Fruit fly (Drosophila melanogaster): ENCODE results near the gene fd3F.

The fd3F gene

DNA sequence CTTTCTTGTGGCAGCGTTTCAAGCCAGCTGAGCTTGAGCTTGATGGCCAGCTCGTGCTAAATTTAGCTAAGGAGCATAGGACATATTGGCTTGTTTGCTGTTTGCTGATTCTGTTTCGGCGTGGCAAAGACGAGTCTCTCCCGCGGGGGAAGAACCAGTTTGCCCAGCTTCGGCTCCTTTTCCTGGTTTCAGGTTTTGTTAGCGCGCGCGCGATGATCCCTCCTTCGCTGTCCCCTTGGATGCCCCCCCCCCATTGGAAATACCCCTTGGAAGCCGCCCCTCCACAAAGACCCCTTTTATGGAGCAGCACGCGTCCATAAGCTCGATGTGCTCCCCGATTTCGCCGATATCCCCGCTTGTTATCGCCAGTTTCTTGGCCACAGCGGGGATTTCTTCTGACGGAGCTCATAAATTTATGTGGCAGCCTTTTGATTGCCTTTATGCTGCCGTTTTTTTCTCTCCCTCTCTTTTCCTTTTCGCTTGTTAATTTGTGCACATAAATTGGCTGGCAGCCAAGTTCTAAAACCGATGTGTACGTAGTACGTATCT lies 31.1 kb downstream of the fd3F start:
- TF ChIP-seq CG6808 (GFP tag; optimal IDR thresholded peaks at IDR 0.05) (peak; percentile 32), achi (GFP tag; optimal IDR thresholded peaks at IDR 0.05) (no peak), Sox102F (GFP tag; optimal IDR thresholded peaks at IDR 0.05) (no peak), Gug (GFP tag; IDR thresholded peaks at IDR 0.05) (0 out of 2 replicates have a peak, but pooled peaks have one; percentile 8), CG6854 (GFP tag; optimal IDR thresholded peaks at IDR 0.05) (peak; percentile 93), ss (GFP tag; optimal IDR thresholded peaks at IDR 0.05) (peak; percentile 8 to 27), fd59A (GFP tag; optimal IDR thresholded peaks at IDR 0.05) (no peak), CG3919 (GFP tag; optimal IDR thresholded peaks at IDR 0.05) (no peak), esn (GFP tag; optimal IDR thresholded peaks at IDR 0.05) (no peak), Lpt (GFP tag; optimal IDR thresholded peaks at IDR 0.05) (peak; percentile 24)

DNA sequence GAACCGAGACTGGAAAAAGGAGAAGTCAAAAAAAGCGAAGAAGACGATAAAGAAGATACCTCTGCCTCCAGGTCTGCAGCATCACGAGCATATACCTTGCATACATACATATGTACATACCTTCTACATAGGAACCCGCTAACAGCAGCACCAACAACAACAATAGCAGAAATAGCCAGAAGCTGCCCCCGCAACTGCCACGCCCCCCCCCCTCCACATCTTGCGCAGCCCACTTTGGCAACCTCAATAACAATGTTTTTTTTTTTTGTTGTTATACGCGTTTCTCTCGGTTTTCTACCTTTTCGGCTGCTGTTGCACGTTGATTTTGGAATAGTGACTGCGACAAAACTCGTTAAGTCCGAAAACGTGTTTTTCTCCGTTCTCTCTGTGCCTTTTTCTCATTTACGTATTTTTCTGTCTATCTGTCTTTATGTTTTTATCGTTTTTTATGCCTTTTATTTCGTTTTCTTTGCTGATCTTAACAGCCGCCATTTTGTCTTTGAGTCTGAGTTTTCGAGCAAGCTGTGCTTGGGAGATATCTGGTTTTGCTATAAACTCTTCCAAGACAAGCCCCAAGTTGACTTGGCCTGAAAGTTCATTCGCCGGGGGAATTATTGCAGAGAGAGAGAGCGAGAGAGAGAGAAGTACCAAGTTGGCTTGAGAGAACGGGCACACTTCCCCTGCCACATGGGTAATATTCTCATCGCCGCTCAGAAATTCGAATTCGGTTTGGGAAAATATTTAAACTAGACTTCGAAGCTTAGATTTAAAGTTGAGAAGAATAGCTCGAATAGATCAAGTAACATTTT lies 33.0 kb downstream of the fd3F start:
- TF ChIP-seq Smox (GFP tag; optimal IDR thresholded peaks at IDR 0.05) (no peak), CG4318 (GFP tag; optimal IDR thresholded peaks at IDR 0.05) (no peak), OdsH (GFP tag; optimal IDR thresholded peaks at IDR 0.05) (no peak), spab (GFP tag; optimal IDR thresholded peaks at IDR 0.05) (peak; percentile 30), cyc (GFP tag; optimal IDR thresholded peaks at IDR 0.05) (no peak), CG11902 (GFP tag; optimal IDR thresholded peaks at IDR 0.05) (no peak), Blimp-1 (GFP tag; optimal IDR thresholded peaks at IDR 0.05) (no peak), CG6276 (GFP tag; optimal IDR thresholded peaks at IDR 0.05) (peak; percentile 53), net (GFP tag; optimal IDR thresholded peaks at IDR 0.05) (peak; percentile 16), pdm3 (GFP tag; optimal IDR thresholded peaks at IDR 0.05) (no peak), lz (GFP tag; optimal IDR thresholded peaks at IDR 0.05) (no peak), Eip75B (GFP tag; optimal IDR thresholded peaks at IDR 0.05) (peak; percentile 11), CG16779 (tag; optimal IDR thresholded peaks at IDR 0.05) (peak; percentile 12), dac (GFP tag; optimal IDR thresholded peaks at IDR 0.05) (no peak), fd59A (GFP tag; optimal IDR thresholded peaks at IDR 0.05) (no peak), CG15336 (GFP tag; IDR thresholded peaks at IDR 0.05) (peak; percentile 68; the same call in 1 of the 2 replicates), CG3919 (GFP tag; optimal IDR thresholded peaks at IDR 0.05) (no peak), Ets96B (tag; optimal IDR thresholded peaks at IDR 0.05) (peak; percentile 50), CG6808 (GFP tag; optimal IDR thresholded peaks at IDR 0.05) (peak; percentile 66), fkh (GFP tag; optimal IDR thresholded peaks at IDR 0.05) (no peak), topi (GFP tag; optimal IDR thresholded peaks at IDR 0.05) (no peak), Sox14 (GFP tag; optimal IDR thresholded peaks at IDR 0.05) (no peak), Lpt (GFP tag; optimal IDR thresholded peaks at IDR 0.05) (peak; percentile 11), CG1621 (tag; optimal IDR thresholded peaks at IDR 0.05) (peak; percentile 56), salr (GFP tag; optimal IDR thresholded peaks at IDR 0.05) (no peak), Sox102F (GFP tag; optimal IDR thresholded peaks at IDR 0.05) (no peak), CG6163 (GFP tag; IDR thresholded peaks at IDR 0.05) (peak; percentile 72), Eip78C (GFP tag) (peak; percentile 70), CG10669 (GFP tag; optimal IDR thresholded peaks at IDR 0.05) (peak; percentile 53), CG31627 (GFP tag; optimal IDR thresholded peaks at IDR 0.05) (no peak), achi (GFP tag; optimal IDR thresholded peaks at IDR 0.05) (no peak), Hr39 (GFP tag; optimal IDR thresholded peaks at IDR 0.05) (no peak), acj6 (GFP tag; optimal IDR thresholded peaks at IDR 0.05) (no peak), Hr38 (GFP tag; optimal IDR thresholded peaks at IDR 0.05) (no peak), Hr4 (GFP tag; optimal IDR thresholded peaks at IDR 0.05) (no peak), CG32006 (GFP tag; optimal IDR thresholded peaks at IDR 0.05) (no peak), dsx (GFP tag; optimal IDR thresholded peaks at IDR 0.05; ENCODE audit: poor library complexity, severe bottlenecking) (peak; percentile 52), CG34406 (GFP tag; optimal IDR thresholded peaks at IDR 0.05) (peak; percentile 6), eg (GFP tag; IDR thresholded peaks at IDR 0.05) (peak; percentile 68; the same call in 1 of the 3 replicates), ss (GFP tag; optimal IDR thresholded peaks at IDR 0.05) (peak; percentile 62 to 76), CG9139 (GFP tag; optimal IDR thresholded peaks at IDR 0.05) (peak; percentile 53), CG10631 (GFP tag; optimal IDR thresholded peaks at IDR 0.05) (no peak), CG6854 (GFP tag; optimal IDR thresholded peaks at IDR 0.05) (no peak), esn (GFP tag; optimal IDR thresholded peaks at IDR 0.05) (no peak), CG8319 (GFP tag; optimal IDR thresholded peaks at IDR 0.05) (no peak)

Measured in whole organism, prepupa.